Fruit fly (Drosophila melanogaster) whole organism, pupa: ENCODE measurements around the gene pav.

ENCODE experiments used
- CG10348 ChIP-seq: fragments of 200-800 bp; sonication (Bioruptor generic); IDR thresholded peaks from 2 replicates; pipeline ENCODE4 v1.3.6; 2022; ENCODE audit warnings: missing biosample characterization, missing genetic modification characterization
- EcR ChIP-seq: fragments of 200-800 bp; sonication (Bioruptor generic); optimal IDR thresholded peaks from 3 replicates; lab custom pipeline; 2019; ENCODE audit warnings: missing biosample characterization, missing genetic modification characterization, mild to moderate bottlenecking, moderate library complexity, missing genetic modification reagents

- TF ChIP-seq EcR (GFP tag; lab: Kevin White, UChicago), result no peak
- TF ChIP-seq CG10348 (GFP tag; lab: Robert Waterston, UW), result no peak
Measured at dm6 chr3L:4204867-4205266, 37.7 kb upstream of the pav start.
